Fruit fly (Drosophila melanogaster): ENCODE measurements around the gene CG6576.

The CG6576 gene

dm6 chr3L:8763037-8763454 is 7.3 kb downstream of the CG6576 start (continued):
- TF ChIP-seq CG13287 (GFP tag; IDR thresholded peaks at IDR 0.05; ENCODE audit: partially characterized antibody) (peak; percentile 56), Eip74EF (GFP tag; optimal IDR thresholded peaks at IDR 0.05) (no peak), ftz-f1 (GFP tag; optimal IDR thresholded peaks at IDR 0.05) (no peak), cato (GFP tag; optimal IDR thresholded peaks at IDR 0.05; ENCODE audit: borderline replicate concordance) (no peak), CG32772 (GFP tag; IDR thresholded peaks at IDR 0.05) (peak; percentile 54), luna (GFP tag; optimal IDR thresholded peaks at IDR 0.05) (no peak), tin (GFP tag; optimal IDR thresholded peaks at IDR 0.05) (no peak), Dfd (GFP tag; optimal IDR thresholded peaks at IDR 0.05) (no peak), gcm2 (GFP tag; optimal IDR thresholded peaks at IDR 0.05) (no peak), fd3F (GFP tag; optimal IDR thresholded peaks at IDR 0.05) (peak; percentile 48), CG17385 (GFP tag; optimal IDR thresholded peaks at IDR 0.05) (peak; percentile 54), CG12769 (tag; optimal IDR thresholded peaks at IDR 0.05) (peak; percentile 68), nau (GFP tag; optimal IDR thresholded peaks at IDR 0.05) (no peak), wor (GFP tag; IDR thresholded peaks at IDR 0.05) (no peak), pfk (GFP tag; optimal IDR thresholded peaks at IDR 0.05) (no peak), CG10267 (tag; optimal IDR thresholded peaks at IDR 0.05) (no peak), hb (GFP tag; IDR thresholded peaks at IDR 0.05; ENCODE audit: partially characterized antibody) (0 out of 3 replicates have a peak, but pooled peaks have one; percentile 25), CG2129 (GFP tag; IDR thresholded peaks at IDR 0.05; ENCODE audit: partially characterized antibody) (no peak), Atf6 (GFP tag; IDR thresholded peaks at IDR 0.05) (peak; percentile 65; the same call in 1 of the 2 replicates), CG15011 (GFP tag; optimal IDR thresholded peaks at IDR 0.05) (no peak), CG10321 (GFP tag; IDR thresholded peaks at IDR 0.05) (no peak), zf30C (GFP tag; optimal IDR thresholded peaks at IDR 0.05) (no peak), NFAT (GFP tag; IDR thresholded peaks at IDR 0.05) (peak; percentile 41; the same call in 1 of the 2 replicates), BtbVII (GFP tag; optimal IDR thresholded peaks at IDR 0.05) (no peak), Gsc (GFP tag; IDR thresholded peaks at IDR 0.05) (no peak), mam (GFP tag; optimal IDR thresholded peaks at IDR 0.05) (no peak), Jarid2 (GFP tag; optimal IDR thresholded peaks at IDR 0.05) (no peak), CG14441 (GFP tag; IDR thresholded peaks at IDR 0.05) (peak; percentile 74), lbe (GFP tag; optimal IDR thresholded peaks at IDR 0.05) (no peak), fu2 (GFP tag; optimal IDR thresholded peaks at IDR 0.05) (no peak), Opbp (GFP tag; IDR thresholded peaks at IDR 0.05; ENCODE audit: partially characterized antibody) (no peak), CG31441 (GFP tag; IDR thresholded peaks at IDR 0.05) (peak; percentile 55), CG7928 (GFP tag; optimal IDR thresholded peaks at IDR 0.05) (no peak), Blimp-1 (GFP tag; optimal IDR thresholded peaks at IDR 0.05) (peak; percentile 32), Drgx (GFP tag; IDR thresholded peaks at IDR 0.05) (peak; percentile 39; the same call in 1 of the 2 replicates), CG1603 (tag; optimal IDR thresholded peaks at IDR 0.05) (peak; percentile 21), CG8290 (GFP tag; optimal IDR thresholded peaks at IDR 0.05) (no peak), CG8290 (tag; optimal IDR thresholded peaks at IDR 0.05) (peak in 1 of 2 experiments; percentile 31), corto (GFP tag; optimal IDR thresholded peaks at IDR 0.05) (no peak), sqz (GFP tag; optimal IDR thresholded peaks at IDR 0.05) (no peak), twi (tag; optimal IDR thresholded peaks at IDR 0.05) (no peak), CG10654 (GFP tag; optimal IDR thresholded peaks at IDR 0.05) (no peak), CG6175 (GFP tag; IDR thresholded peaks at IDR 0.05) (peak; percentile 56; the same call in 1 of the 3 replicates), scrt (GFP tag; optimal IDR thresholded peaks at IDR 0.05) (no peak), nmo (GFP tag; optimal IDR thresholded peaks at IDR 0.05) (peak; percentile 48), CG17361 (GFP tag; IDR thresholded peaks at IDR 0.05) (peak; percentile 54; the same call in 1 of the 3 replicates), C15 (GFP tag; IDR thresholded peaks at IDR 0.05) (no peak), CG6765 (GFP tag; optimal IDR thresholded peaks at IDR 0.05) (no peak), Bteb2 (GFP tag; optimal IDR thresholded peaks at IDR 0.05) (no peak), Atf-2 (GFP tag; optimal IDR thresholded peaks at IDR 0.05) (no peak), Hsf (GFP tag; optimal IDR thresholded peaks at IDR 0.05) (peak; percentile 39)
